Fruit fly (Drosophila melanogaster) whole organism, embryonic: ENCODE data around the gene rk.

Source experiments
- Adf1 ChIP-seq: fragments of 200-800 bp; sonication (Bioruptor generic); IDR thresholded peaks from 2 replicates; pipeline ENCODE4 v1.3.6; 2022; ENCODE audit warnings: missing biosample characterization, missing genetic modification characterization
- CG10543 ChIP-seq: fragments of 200-800 bp; sonication (Bioruptor generic); optimal IDR thresholded peaks from 3 replicates; lab custom pipeline; 2017; ENCODE audit warnings: missing biosample characterization, mild to moderate bottlenecking, missing genetic modification characterization, moderate library complexity
- CG10565 ChIP-seq: fragments of 200-800 bp; sonication (Bioruptor generic); optimal IDR thresholded peaks from 3 replicates; lab custom pipeline; 2016; ENCODE audit warnings: missing biosample characterization, mild to moderate bottlenecking, missing genetic modification characterization
- CG10959 ChIP-seq: fragments of 200-800 bp; sonication (Bioruptor generic); IDR thresholded peaks from 2 replicates; pipeline ENCODE4 v1.3.6; 2022; ENCODE audit warnings: missing biosample characterization, missing genetic modification characterization
- CG13624 ChIP-seq: fragments of 200-800 bp; sonication (Bioruptor generic); optimal IDR thresholded peaks from 2 replicates; lab custom pipeline; 2016; ENCODE audit warnings: missing biosample characterization, missing genetic modification characterization
- CG1529 ChIP-seq: fragments of 200-800 bp; sonication (Bioruptor generic); optimal IDR thresholded peaks from 3 replicates; lab custom pipeline; 2018; ENCODE audit warnings: missing biosample characterization, missing genetic modification characterization
- CG16779 ChIP-seq: fragments of 200-800 bp; sonication (Bioruptor generic); IDR thresholded peaks from 2 replicates; pipeline ENCODE4 v1.3.6; 2022; ENCODE audit warnings: missing biosample characterization, missing genetic modification characterization
- CG18599 ChIP-seq: fragments of 200-800 bp; sonication (Bioruptor generic); optimal IDR thresholded peaks from 3 replicates; lab custom pipeline; 2017; ENCODE audit warnings: missing biosample characterization, missing genetic modification characterization, mild to moderate bottlenecking, moderate library complexity, missing genetic modification reagents
- CG3163 ChIP-seq: fragments of 200-800 bp; sonication (Bioruptor generic); optimal IDR thresholded peaks from 3 replicates; lab custom pipeline; 2016; ENCODE audit warnings: missing biosample characterization, missing genetic modification characterization
- CG32767 ChIP-seq: fragments of 200-800 bp; sonication (Bioruptor generic); IDR thresholded peaks from 2 replicates; pipeline ENCODE4 v1.3.6; 2022; ENCODE audit warnings: missing biosample characterization, missing genetic modification characterization
- CG3407 ChIP-seq: fragments of 200-800 bp; sonication (Bioruptor generic); optimal IDR thresholded peaks from 2 replicates; lab custom pipeline; 2018; ENCODE audit warnings: missing biosample characterization, mild to moderate bottlenecking, missing genetic modification characterization
- CG4424 ChIP-seq: fragments of 200-800 bp; sonication (Bioruptor generic); optimal IDR thresholded peaks from 3 replicates; lab custom pipeline; 2016; ENCODE audit warnings: missing biosample characterization, missing genetic modification characterization
- CG6654 ChIP-seq: fragments of 200-800 bp; sonication (Bioruptor generic); optimal IDR thresholded peaks from 2 replicates; lab custom pipeline; 2017; ENCODE audit warnings: missing biosample characterization, mild to moderate bottlenecking, missing genetic modification characterization
- CG8281 ChIP-seq: fragments of 200-800 bp; sonication (Bioruptor generic); optimal IDR thresholded peaks from 2 replicates; lab custom pipeline; 2018; ENCODE audit warnings: missing biosample characterization, mild to moderate bottlenecking, missing genetic modification characterization, moderate library complexity
- CrebB ChIP-seq: fragments of 200-800 bp; sonication (Bioruptor generic); optimal IDR thresholded peaks from 3 replicates; lab custom pipeline; 2018; ENCODE audit warnings: missing biosample characterization, mild to moderate bottlenecking, missing genetic modification characterization
- Dbx ChIP-seq: fragments of 200-800 bp; sonication (Bioruptor generic); IDR thresholded peaks from 3 replicates; pipeline ENCODE4 v1.3.6; 2022; ENCODE audit warnings: missing biosample characterization, missing genetic modification characterization
- Deaf1 ChIP-seq: fragments of 200-800 bp; optimal IDR thresholded peaks from 3 replicates; lab custom pipeline; 2019; ENCODE audit warnings: missing biosample characterization, mild to moderate bottlenecking, missing genetic modification characterization, moderate library complexity
- Dfd ChIP-seq, 2 experiments: fragments of >200 bp; optimal IDR thresholded peaks; 2 replicates each; lab custom pipeline; 2017; ENCODE audit warnings: missing biosample characterization in 2 of 2, missing genetic modification characterization in 2 of 2
- Ets65A ChIP-seq: fragments of 200-800 bp; sonication (Bioruptor generic); peaks from one replicate; lab custom pipeline; 2016; ENCODE audit warnings: missing biosample characterization, missing genetic modification characterization
- Fer1 ChIP-seq: fragments of 200-800 bp; sonication (Bioruptor generic); optimal IDR thresholded peaks from 2 replicates; lab custom pipeline; 2017; ENCODE audit warnings: missing biosample characterization, mild to moderate bottlenecking, missing genetic modification characterization
- Jarid2 ChIP-seq: fragments of 200-800 bp; sonication (Bioruptor generic); optimal IDR thresholded peaks from 3 replicates; lab custom pipeline; 2017; ENCODE audit warnings: mild to moderate bottlenecking, missing biosample characterization, missing genetic modification reagents, missing genetic modification characterization
- Med ChIP-seq: fragments of 200-800 bp; sonication (Bioruptor generic); peaks from one replicate; lab custom pipeline; 2016; ENCODE audit warnings: missing biosample characterization, missing genetic modification characterization, mild to moderate bottlenecking, inconsistent platforms, moderate library complexity
- Six4 ChIP-seq: fragments of 200-800 bp; sonication (Bioruptor generic); optimal IDR thresholded peaks from 2 replicates; lab custom pipeline; 2016; ENCODE audit warnings: missing biosample characterization, missing genetic modification characterization
- Sox100B ChIP-seq: fragments of 200-800 bp; sonication (Bioruptor generic); optimal IDR thresholded peaks from 3 replicates; lab custom pipeline; 2018; ENCODE audit warnings: missing biosample characterization, mild to moderate bottlenecking, missing genetic modification characterization
- Trl ChIP-seq, 3 experiments: fragments of >200 bp in 2 of 3; fragments of 200-800 bp in 1 of 3; sonication (Bioruptor generic) in 1 of 3; optimal IDR thresholded peaks; 2 replicates in 1 of 3; 3 replicates in 2 of 3; lab custom pipeline; 2016 to 2017; ENCODE audit warnings: missing biosample characterization in 1 of 3, missing genetic modification characterization in 1 of 3
- abd-A ChIP-seq: fragments of 200-800 bp; sonication (Bioruptor generic); optimal IDR thresholded peaks from 3 replicates; lab custom pipeline; 2019; ENCODE audit warnings: missing biosample characterization, mild to moderate bottlenecking, missing genetic modification characterization, moderate library complexity
- bab2 ChIP-seq: fragments of 200-800 bp; sonication (Bioruptor generic); optimal IDR thresholded peaks from 2 replicates; lab custom pipeline; 2016; ENCODE audit warnings: missing biosample characterization, missing genetic modification characterization
- cg ChIP-seq: fragments of 200-800 bp; sonication (Bioruptor generic); optimal IDR thresholded peaks from 3 replicates; lab custom pipeline; 2019; ENCODE audit warnings: missing biosample characterization, mild to moderate bottlenecking, missing genetic modification characterization, moderate library complexity
- chinmo ChIP-seq: fragments of 200-800 bp; sonication (Bioruptor generic); IDR thresholded peaks from 4 replicates; pipeline ENCODE4 v1.3.6; 2022; ENCODE audit warnings: missing biosample characterization, missing genetic modification characterization; ENCODE audit not compliant: partially characterized antibody
- danr ChIP-seq: fragments of 200-800 bp; sonication (Bioruptor generic); IDR thresholded peaks from 2 replicates; pipeline ENCODE4 v1.3.6; 2022; ENCODE audit warnings: missing biosample characterization, missing genetic modification characterization
- ewg ChIP-seq: fragments of 200-800 bp; sonication (Bioruptor generic); optimal IDR thresholded peaks from 3 replicates; lab custom pipeline; 2017; ENCODE audit warnings: mild to moderate bottlenecking, missing biosample characterization, missing genetic modification reagents, missing genetic modification characterization
- eyg ChIP-seq: fragments of 200-800 bp; sonication (Bioruptor generic); optimal IDR thresholded peaks from 3 replicates; lab custom pipeline; 2016; ENCODE audit warnings: missing biosample characterization, missing genetic modification characterization
- prd ChIP-seq, 3 experiments: fragments of >200 bp in 2 of 3; fragments of 200-800 bp in 1 of 3; sonication (Bioruptor generic) in 1 of 3; optimal IDR thresholded peaks in 2 of 3; IDR thresholded peaks in 1 of 3; 2 replicates in 2 of 3; 3 replicates in 1 of 3; pipeline versions ENCODE4 v1.3.6 to Lab custom; 2017 to 2022; ENCODE audit warnings: missing biosample characterization in 1 of 3, missing genetic modification characterization in 1 of 3
- pum ChIP-seq: fragments of 200-800 bp; sonication (Bioruptor generic); optimal IDR thresholded peaks from 2 replicates; lab custom pipeline; 2016; ENCODE audit warnings: missing biosample characterization, missing genetic modification characterization
- sens ChIP-seq: fragments of 200-800 bp; sonication (Bioruptor generic); peaks from one replicate; lab custom pipeline; 2016; ENCODE audit warnings: missing biosample characterization, missing genetic modification characterization
- sisA ChIP-seq: fragments of 200-800 bp; sonication (Bioruptor generic); IDR thresholded peaks from 2 replicates; pipeline ENCODE4 v1.3.6; 2022; ENCODE audit warnings: missing biosample characterization, missing genetic modification characterization
- slou ChIP-seq: fragments of 200-800 bp; sonication (Bioruptor generic); optimal IDR thresholded peaks from 3 replicates; lab custom pipeline; 2016; ENCODE audit warnings: missing biosample characterization, missing genetic modification characterization
- zen2 ChIP-seq: fragments of 200-800 bp; sonication (Bioruptor generic); IDR thresholded peaks from 3 replicates; pipeline ENCODE4 v1.3.6; 2022; ENCODE audit warnings: missing biosample characterization, missing genetic modification characterization; ENCODE audit not compliant: partially characterized antibody

rk gene

DNA sequence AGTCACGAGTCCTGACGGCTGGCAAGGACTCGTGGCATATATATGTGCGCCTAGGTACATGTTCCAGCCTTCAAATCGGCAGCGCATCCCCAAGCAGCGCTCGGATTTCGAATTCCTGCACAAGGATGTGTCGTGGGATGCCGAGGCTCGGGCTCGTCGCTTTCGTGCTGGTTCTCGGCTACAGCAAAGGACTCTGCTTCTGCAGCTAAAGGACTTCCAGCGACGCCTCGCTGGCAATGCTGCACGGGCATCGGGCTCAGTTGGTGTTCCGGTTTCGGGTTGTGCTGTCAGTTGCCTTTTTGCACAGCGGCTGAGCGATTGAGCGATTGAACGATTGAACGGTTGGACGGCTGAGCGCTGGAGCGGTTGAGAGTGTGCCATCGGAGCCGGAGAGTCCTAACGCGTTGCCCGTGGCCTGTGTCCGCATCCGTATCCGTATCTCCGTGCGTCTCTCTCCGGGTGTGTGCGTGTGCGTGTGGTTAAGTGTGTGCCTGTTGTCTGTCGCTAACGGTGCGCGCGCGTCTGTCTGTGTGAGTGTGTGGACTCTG, 39.0 kb upstream of the rk start, which contains the start of gene nAChRalpha5:
Gene nAChRalpha5 (plus strand): TSS at position 235 of the 548 bp plus-strand sequence.
- TF ChIP-seq slou (GFP tag; lab: Kevin White, UChicago) = no peak
- peak; percentile 84 for TF ChIP-seq CG16779 (GFP tag; lab: Robert Waterston, UW)
- TF ChIP-seq Adf1 (GFP tag; lab: Robert Waterston, UW) = peak; percentile 37; the same call in 1 of the 2 replicates
- TF ChIP-seq zen2 (GFP tag; lab: Robert Waterston, UW) = no peak
- peak; percentile 38 for TF ChIP-seq Jarid2 (GFP tag; lab: Kevin White, UChicago)
- TF ChIP-seq CG8281 (tag; lab: Kevin White, UChicago) = peak; percentile 93
- TF ChIP-seq eyg (GFP tag; lab: Kevin White, UChicago) = no peak
- peak; percentile 28 for TF ChIP-seq ewg
- TF ChIP-seq CG4424 (GFP tag; lab: Kevin White, UChicago) = no peak
- no peak for TF ChIP-seq prd (optimal IDR thresholded peaks at IDR 0.05; lab: Kevin White, UChicago)
- TF ChIP-seq prd (GFP tag; IDR thresholded peaks at IDR 0.05; lab: Robert Waterston, UW) = peak; percentile 23; the same call in 1 of the 3 replicates
- TF ChIP-seq CG18599 = peak; percentile 2
- TF ChIP-seq CrebB (tag; lab: Kevin White, UChicago) = no peak
- peak; percentile 80 for TF ChIP-seq Med (GFP tag; lab: Kevin White, UChicago)
- TF ChIP-seq Dfd (GFP tag; optimal IDR thresholded peaks at IDR 0.05; lab: Kevin White, UChicago) = no peak
- TF ChIP-seq sens (GFP tag; lab: Kevin White, UChicago) = peak; percentile 28
- no peak for TF ChIP-seq CG10959 (GFP tag; lab: Robert Waterston, UW)
- TF ChIP-seq Ets65A (GFP tag; lab: Kevin White, UChicago) = peak; percentile 90
- no peak for TF ChIP-seq CG32767 (GFP tag; lab: Robert Waterston, UW)
- TF ChIP-seq CG10543 = peak; percentile 2
- TF ChIP-seq cg = peak; percentile 41
- no peak for TF ChIP-seq danr (GFP tag; lab: Robert Waterston, UW)
- peak in 1 of 2 experiments; percentile 27 for TF ChIP-seq Trl (optimal IDR thresholded peaks at IDR 0.05; lab: Kevin White, UChicago)
- TF ChIP-seq Trl (GFP tag; optimal IDR thresholded peaks at IDR 0.05; lab: Kevin White, UChicago) = no peak
- TF ChIP-seq bab2 (GFP tag; lab: Kevin White, UChicago) = no peak
- peak; percentile 60 for TF ChIP-seq abd-A (tag; lab: Kevin White, UChicago)
- TF ChIP-seq Fer1 (GFP tag; lab: Kevin White, UChicago) = peak; percentile 25
- no peak for TF ChIP-seq CG1529 (GFP tag; lab: Kevin White, UChicago)
- peak; percentile 94 for TF ChIP-seq Deaf1 (tag; lab: Kevin White, UChicago)
- TF ChIP-seq CG13624 (GFP tag; lab: Kevin White, UChicago) = no peak
- no peak for TF ChIP-seq CG10565 (GFP tag; lab: Kevin White, UChicago)

dm6 chr2L:14038718-14039117, 37.7 kb upstream of the rk start:
- TF ChIP-seq Dbx = 0 out of 3 replicates have a peak, but pooled peaks have one; percentile 11
- peak; percentile 93 for TF ChIP-seq Deaf1 (tag; lab: Kevin White, UChicago)
- TF ChIP-seq CG6654 (GFP tag; lab: Kevin White, UChicago) = peak; percentile 62
- TF ChIP-seq CG3407 = no peak
- TF ChIP-seq sisA (GFP tag; lab: Robert Waterston, UW) = no peak
- peak; percentile 30 to 61 for TF ChIP-seq Trl (optimal IDR thresholded peaks at IDR 0.05; lab: Kevin White, UChicago)
- no peak for TF ChIP-seq Trl (GFP tag; optimal IDR thresholded peaks at IDR 0.05; lab: Kevin White, UChicago)
- TF ChIP-seq pum (GFP tag; lab: Kevin White, UChicago) = no peak
- 0 out of 4 replicates have a peak, but pooled peaks have one; percentile 66 for TF ChIP-seq chinmo (GFP tag; lab: Robert Waterston, UW)
- TF ChIP-seq Sox100B = no peak
- TF ChIP-seq CG3163 (GFP tag; lab: Kevin White, UChicago) = peak; percentile 81
- 0 out of 3 replicates have a peak, but pooled peaks have one; percentile 30 for TF ChIP-seq zen2 (GFP tag; lab: Robert Waterston, UW)
- 0 out of 2 replicates have a peak, but pooled peaks have one; percentile 58 for TF ChIP-seq CG16779 (GFP tag; lab: Robert Waterston, UW)
- peak; percentile 83 for TF ChIP-seq Ets65A (GFP tag; lab: Kevin White, UChicago)
- no peak for TF ChIP-seq Six4 (GFP tag; lab: Kevin White, UChicago)
- TF ChIP-seq, all 482 proteins: peak for 9
